Worm (Caenorhabditis elegans): ENCODE data around the gene R10E4.6.

The R10E4.6 gene

ce11 chrIII:4275704-4276103, 17.5 kb upstream of the R10E4.6 start:
- TF ChIP-seq flt-1 (GFP tag; IDR thresholded peaks at IDR 0.05) (peak; percentile 9; the same call in 1 of the 2 replicates), med-1 (GFP tag; optimal IDR thresholded peaks at IDR 0.05; ENCODE audit: insufficient read depth) (no peak)

ce11 chrIII:4276277-4276676, 16.9 kb upstream of the R10E4.6 start:
- no peak for TF ChIP-seq ztf-23 (GFP tag; IDR thresholded peaks at IDR 0.05)
- no peak for TF ChIP-seq tab-1 (GFP tag; IDR thresholded peaks at IDR 0.05)
- TF ChIP-seq cog-1 (tag; optimal IDR thresholded peaks at IDR 0.05), result no peak
- TF ChIP-seq T22C8.4 (GFP tag; IDR thresholded peaks at IDR 0.05), result no peak
- no peak for TF ChIP-seq ztf-29 (GFP tag; IDR thresholded peaks at IDR 0.05)

DNA sequence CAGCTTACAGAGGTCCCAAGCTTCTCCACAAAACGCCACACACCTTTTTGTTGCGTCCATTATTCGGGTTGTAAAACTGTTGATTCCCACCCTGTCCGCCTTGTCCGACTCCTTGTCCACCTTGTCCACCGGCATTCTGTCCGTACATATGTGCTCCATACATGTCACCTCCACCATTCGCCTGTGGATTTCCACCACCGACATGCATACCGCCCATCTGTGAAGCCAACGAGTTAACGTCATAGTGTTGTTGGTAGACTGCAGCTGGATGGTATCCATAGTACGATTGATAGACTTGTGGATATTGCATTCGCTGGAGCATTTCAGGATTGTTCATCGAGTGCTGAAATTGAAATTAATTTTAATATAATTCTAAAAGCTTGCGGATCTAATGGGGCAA, 15.4 kb upstream of the R10E4.6 start:
- no peak for TF ChIP-seq ztf-29 (GFP tag; IDR thresholded peaks at IDR 0.05)
- no peak for TF ChIP-seq cog-1 (tag; optimal IDR thresholded peaks at IDR 0.05)
- TF ChIP-seq ztf-23 (GFP tag; IDR thresholded peaks at IDR 0.05), result no peak
- no peak for TF ChIP-seq T22C8.4 (GFP tag; IDR thresholded peaks at IDR 0.05)
- no peak for TF ChIP-seq ref-1 (GFP tag; conservative IDR thresholded peaks at IDR 0.05)
- TF ChIP-seq med-1 (GFP tag; optimal IDR thresholded peaks at IDR 0.05; ENCODE audit: insufficient read depth), result no peak
- TF ChIP-seq klf-2 (GFP tag; conservative IDR thresholded peaks at IDR 0.05), result no peak
- TF ChIP-seq flt-1 (GFP tag; IDR thresholded peaks at IDR 0.05), result no peak
- no peak for TF ChIP-seq tab-1 (GFP tag; IDR thresholded peaks at IDR 0.05)

DNA sequence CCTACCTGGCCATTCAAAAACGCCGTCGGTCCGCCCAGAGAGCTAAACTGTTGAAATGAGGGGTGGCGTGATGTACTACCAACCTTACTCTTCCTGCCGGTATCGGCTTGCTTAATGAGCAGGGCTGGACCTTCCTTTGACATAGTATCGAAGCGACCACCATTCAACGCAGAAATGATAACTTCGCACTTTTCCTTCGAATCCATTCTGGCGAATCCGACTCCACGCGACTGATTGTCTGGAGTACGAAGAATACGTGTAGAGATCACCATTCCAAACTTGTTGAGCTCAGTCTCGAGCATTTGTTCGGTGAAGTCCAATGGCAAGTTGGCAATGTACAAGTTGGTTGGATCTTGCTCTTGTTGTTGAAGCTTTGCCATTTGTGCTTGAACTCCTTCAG, 15.0 kb upstream of the R10E4.6 start:
- TF ChIP-seq cog-1 (tag; optimal IDR thresholded peaks at IDR 0.05) (no peak), flt-1 (GFP tag; IDR thresholded peaks at IDR 0.05) (0 out of 2 replicates have a peak, but pooled peaks have one; percentile 45)

- TF ChIP-seq tab-1 (GFP tag; IDR thresholded peaks at IDR 0.05) (peak; percentile 15; the same call in 1 of the 2 replicates), ztf-29 (GFP tag; IDR thresholded peaks at IDR 0.05) (no peak), cog-1 (tag; optimal IDR thresholded peaks at IDR 0.05) (no peak), T22C8.4 (GFP tag; IDR thresholded peaks at IDR 0.05) (no peak), ztf-23 (GFP tag; IDR thresholded peaks at IDR 0.05) (peak; percentile 26; the same call in 1 of the 2 replicates), klf-2 (GFP tag; conservative IDR thresholded peaks at IDR 0.05) (0 out of 2 replicates have a peak, but pooled peaks have one; percentile 38), flt-1 (GFP tag; IDR thresholded peaks at IDR 0.05) (peak; percentile 47; the same call in 1 of the 2 replicates)
Measured at ce11 chrIII:4280215-4281173, 12.7 kb upstream of the R10E4.6 start, which contains the start of gene sup-26. sup-26 (minus strand) TSS chrIII:4280224.

- no peak for TF ChIP-seq med-1 (GFP tag; optimal IDR thresholded peaks at IDR 0.05; ENCODE audit: insufficient read depth)
- TF ChIP-seq cog-1 (tag; optimal IDR thresholded peaks at IDR 0.05), result peak; percentile 99
- TF ChIP-seq tab-1 (GFP tag; IDR thresholded peaks at IDR 0.05), result peak; percentile 76; the same call in 1 of the 2 replicates
- TF ChIP-seq ztf-29 (GFP tag; IDR thresholded peaks at IDR 0.05), result peak; percentile 35
- TF ChIP-seq ref-1 (GFP tag; conservative IDR thresholded peaks at IDR 0.05), result 0 out of 2 replicates have a peak, but pooled peaks have one; percentile 18
- peak; percentile 59; the same call in 1 of the 2 replicates for TF ChIP-seq ztf-23 (GFP tag; IDR thresholded peaks at IDR 0.05)
- TF ChIP-seq flt-1 (GFP tag; IDR thresholded peaks at IDR 0.05), result peak; percentile 73; the same call in 1 of the 2 replicates
- no peak; the same call in 1 of the 2 replicates for TF ChIP-seq klf-2 (GFP tag; conservative IDR thresholded peaks at IDR 0.05)
Measured at ce11 chrIII:4281955-4282618, 11.1 kb upstream of the R10E4.6 start.

DNA sequence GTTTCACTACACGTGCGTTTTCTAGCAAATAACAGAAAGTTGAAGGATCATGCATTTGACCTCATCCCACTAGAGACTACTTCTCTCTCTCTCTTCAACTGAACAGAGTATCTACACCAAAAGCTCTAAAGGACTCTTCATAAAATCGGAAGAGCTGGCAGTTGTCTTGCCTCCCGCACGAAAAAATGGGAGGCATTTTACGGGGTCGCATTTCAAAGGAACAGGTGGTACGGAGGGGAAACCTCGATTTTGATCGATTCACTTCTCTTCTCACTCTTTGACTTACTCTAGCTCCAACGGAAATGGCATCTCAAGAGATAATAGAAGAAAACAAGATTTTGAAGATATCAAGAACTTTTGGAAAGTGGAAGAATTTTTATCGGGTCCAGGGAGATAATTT, 10.0 kb upstream of the R10E4.6 start:
- TF ChIP-seq ref-1 (GFP tag; conservative IDR thresholded peaks at IDR 0.05), result no peak
- TF ChIP-seq cog-1 (tag; optimal IDR thresholded peaks at IDR 0.05), result no peak
- TF ChIP-seq tab-1 (GFP tag; IDR thresholded peaks at IDR 0.05), result no peak
- TF ChIP-seq klf-2 (GFP tag; conservative IDR thresholded peaks at IDR 0.05), result no peak
- TF ChIP-seq ztf-23 (GFP tag; IDR thresholded peaks at IDR 0.05), result no peak
- TF ChIP-seq T22C8.4 (GFP tag; IDR thresholded peaks at IDR 0.05), result no peak
- TF ChIP-seq flt-1 (GFP tag; IDR thresholded peaks at IDR 0.05), result no peak
- no peak for TF ChIP-seq med-1 (GFP tag; optimal IDR thresholded peaks at IDR 0.05; ENCODE audit: insufficient read depth)
- TF ChIP-seq ztf-29 (GFP tag; IDR thresholded peaks at IDR 0.05), result no peak

ce11 chrIII:4284732-4285165, 8.5 kb upstream of the R10E4.6 start:
- TF ChIP-seq ref-1 (GFP tag; conservative IDR thresholded peaks at IDR 0.05) (no peak), tab-1 (GFP tag; IDR thresholded peaks at IDR 0.05) (no peak), ztf-23 (GFP tag; IDR thresholded peaks at IDR 0.05) (no peak), T22C8.4 (GFP tag; IDR thresholded peaks at IDR 0.05) (no peak), cog-1 (tag; optimal IDR thresholded peaks at IDR 0.05) (no peak), klf-2 (GFP tag; conservative IDR thresholded peaks at IDR 0.05) (no peak), med-1 (GFP tag; optimal IDR thresholded peaks at IDR 0.05; ENCODE audit: insufficient read depth) (no peak), ztf-29 (GFP tag; IDR thresholded peaks at IDR 0.05) (no peak), flt-1 (GFP tag; IDR thresholded peaks at IDR 0.05) (no peak)

ce11 chrIII:4287379-4287778, 5.8 kb upstream of the R10E4.6 start, which contains the start of gene R10E4.3:
R10E4.3 (minus strand) TSS chrIII:4287479.
- TF ChIP-seq ztf-23 (GFP tag; IDR thresholded peaks at IDR 0.05) (no peak), T22C8.4 (GFP tag; IDR thresholded peaks at IDR 0.05) (no peak), ztf-29 (GFP tag; IDR thresholded peaks at IDR 0.05) (no peak), ref-1 (GFP tag; conservative IDR thresholded peaks at IDR 0.05) (no peak)
